Fruit fly (Drosophila melanogaster) whole organism, prepupa: ENCODE measurements around the gene Or85f.

ENCODE experiments used
- CG10669 ChIP-seq: fragments of 200-800 bp; sonication (Bioruptor generic); optimal IDR thresholded peaks from 3 replicates; lab custom pipeline; 2018; ENCODE audit warnings: missing biosample characterization, mild to moderate bottlenecking, missing genetic modification characterization, moderate library complexity
- CG11762 ChIP-seq: fragments of 200-800 bp; sonication (Bioruptor generic); optimal IDR thresholded peaks from 3 replicates; lab custom pipeline; 2016; ENCODE audit warnings: missing biosample characterization, missing genetic modification characterization; ENCODE audit not compliant: insufficient read depth
- CG11902 ChIP-seq: fragments of 200-800 bp; sonication (Bioruptor generic); optimal IDR thresholded peaks from 3 replicates; lab custom pipeline; 2016; ENCODE audit warnings: missing biosample characterization, missing genetic modification characterization
- CG15336 ChIP-seq: fragments of 200-800 bp; sonication (Bioruptor generic); IDR thresholded peaks from 2 replicates; pipeline ENCODE4 v1.3.6; 2022; ENCODE audit warnings: missing biosample characterization, missing genetic modification characterization
- CG16779 ChIP-seq: fragments of 200-800 bp; sonication (Bioruptor generic); optimal IDR thresholded peaks from 3 replicates; lab custom pipeline; 2017; ENCODE audit warnings: missing biosample characterization, mild to moderate bottlenecking, missing genetic modification characterization
- CG3032 ChIP-seq: fragments of 200-800 bp; optimal IDR thresholded peaks from 2 replicates; lab custom pipeline; 2019; ENCODE audit warnings: missing biosample characterization, mild to moderate bottlenecking, missing genetic modification characterization, moderate library complexity
- CG32006 ChIP-seq: fragments of 200-800 bp; sonication (Bioruptor generic); optimal IDR thresholded peaks from 3 replicates; lab custom pipeline; 2017; ENCODE audit warnings: missing biosample characterization, mild to moderate bottlenecking, missing genetic modification characterization
- CG34406 ChIP-seq: fragments of 200-800 bp; sonication (Bioruptor generic); optimal IDR thresholded peaks from 3 replicates; lab custom pipeline; 2016; ENCODE audit warnings: missing biosample characterization, missing genetic modification characterization
- CG6163 ChIP-seq: fragments of 200-800 bp; sonication (Bioruptor generic); IDR thresholded peaks from 3 replicates; pipeline ENCODE4 v1.3.6; 2022; ENCODE audit warnings: missing biosample characterization, missing genetic modification characterization
- CG6276 ChIP-seq: fragments of 200-800 bp; sonication (Bioruptor generic); optimal IDR thresholded peaks from 2 replicates; lab custom pipeline; 2017; ENCODE audit warnings: missing biosample characterization, mild to moderate bottlenecking, missing genetic modification characterization
- CG6808 ChIP-seq: fragments of 200-800 bp; sonication (Bioruptor generic); optimal IDR thresholded peaks from 3 replicates; lab custom pipeline; 2017; ENCODE audit warnings: missing biosample characterization, missing genetic modification characterization, mild to moderate bottlenecking, moderate library complexity, missing genetic modification reagents
- CG7368 ChIP-seq: fragments of 200-800 bp; sonication (Bioruptor generic); optimal IDR thresholded peaks from 3 replicates; lab custom pipeline; 2016; ENCODE audit warnings: missing biosample characterization, missing genetic modification characterization
- CG8119 ChIP-seq: fragments of 200-800 bp; sonication (Bioruptor generic); IDR thresholded peaks from 3 replicates; pipeline ENCODE4 v1.3.6; 2022; ENCODE audit warnings: missing biosample characterization, missing genetic modification characterization
- CG8632 ChIP-seq: fragments of 200-800 bp; sonication (Bioruptor generic); optimal IDR thresholded peaks from 3 replicates; lab custom pipeline; 2016; ENCODE audit warnings: missing biosample characterization, missing genetic modification characterization
- CG9139 ChIP-seq: fragments of 200-800 bp; sonication (Bioruptor generic); optimal IDR thresholded peaks from 3 replicates; lab custom pipeline; 2017; ENCODE audit warnings: missing biosample characterization, mild to moderate bottlenecking, missing genetic modification characterization
- Eip78C ChIP-seq: fragments of 200-800 bp; sonication (Bioruptor generic); peaks from one replicate; lab custom pipeline; 2016; ENCODE audit warnings: missing biosample characterization, missing genetic modification characterization
- Eip93F ChIP-seq: fragments of 200-800 bp; sonication (Bioruptor generic); optimal IDR thresholded peaks from 2 replicates; lab custom pipeline; 2016; ENCODE audit warnings: missing biosample characterization, mild to moderate bottlenecking, missing genetic modification characterization
- Gug ChIP-seq: fragments of 200-800 bp; sonication (Bioruptor generic); IDR thresholded peaks from 2 replicates; pipeline ENCODE4 v1.3.6; 2022; ENCODE audit warnings: missing biosample characterization, missing genetic modification characterization
- Hr38 ChIP-seq: sonication (Bioruptor generic); optimal IDR thresholded peaks from 2 replicates; lab custom pipeline; 2016; ENCODE audit warnings: missing biosample characterization, missing genetic modification characterization
- Hr39 ChIP-seq: fragments of 200-800 bp; sonication (Bioruptor generic); optimal IDR thresholded peaks from 2 replicates; lab custom pipeline; 2016; ENCODE audit warnings: missing biosample characterization, missing genetic modification characterization
- Met ChIP-seq: fragments of 200-800 bp; sonication (Bioruptor generic); optimal IDR thresholded peaks from 3 replicates; lab custom pipeline; 2016; ENCODE audit warnings: missing biosample characterization, missing genetic modification characterization
- OdsH ChIP-seq: fragments of 200-800 bp; sonication (Bioruptor generic); optimal IDR thresholded peaks from 3 replicates; lab custom pipeline; 2016; ENCODE audit warnings: missing biosample characterization, missing genetic modification characterization
- Smox ChIP-seq: fragments of 200-800 bp; sonication (Bioruptor generic); optimal IDR thresholded peaks from 3 replicates; lab custom pipeline; 2016; ENCODE audit warnings: missing biosample characterization, missing genetic modification characterization
- Sox14 ChIP-seq: fragments of 200-800 bp; sonication (Bioruptor generic); optimal IDR thresholded peaks from 3 replicates; lab custom pipeline; 2016; ENCODE audit warnings: missing biosample characterization, missing genetic modification characterization
- acj6 ChIP-seq: fragments of 200-800 bp; sonication (Bioruptor generic); optimal IDR thresholded peaks from 3 replicates; lab custom pipeline; 2016; ENCODE audit warnings: missing biosample characterization, missing genetic modification characterization
- cyc ChIP-seq: fragments of 200-800 bp; sonication (Bioruptor generic); optimal IDR thresholded peaks from 3 replicates; lab custom pipeline; 2016; ENCODE audit warnings: missing biosample characterization, missing genetic modification characterization
- eg ChIP-seq: fragments of 200-800 bp; sonication (Bioruptor generic); IDR thresholded peaks from 3 replicates; pipeline ENCODE4 v1.3.6; 2022; ENCODE audit warnings: missing biosample characterization, missing genetic modification characterization
- fkh ChIP-seq: fragments of 200-800 bp; sonication (Bioruptor generic); optimal IDR thresholded peaks from 3 replicates; lab custom pipeline; 2017; ENCODE audit warnings: missing biosample characterization, mild to moderate bottlenecking, missing genetic modification characterization, moderate library complexity
- net ChIP-seq: fragments of 200-800 bp; sonication (Bioruptor generic); optimal IDR thresholded peaks from 3 replicates; lab custom pipeline; 2016; ENCODE audit warnings: missing biosample characterization, missing genetic modification characterization
- salr ChIP-seq, 2 experiments: fragments of 200-800 bp; sonication (Bioruptor generic); optimal IDR thresholded peaks; 3 replicates each; lab custom pipeline; 2016 to 2018; ENCODE audit warnings: missing biosample characterization in 2 of 2, missing genetic modification characterization in 2 of 2, mild to moderate bottlenecking in 1 of 2
- spab ChIP-seq: fragments of 200-800 bp; sonication (Bioruptor generic); optimal IDR thresholded peaks from 2 replicates; lab custom pipeline; 2017; ENCODE audit warnings: missing biosample characterization, mild to moderate bottlenecking, missing genetic modification characterization, missing genetic modification reagents
- ss ChIP-seq, 2 experiments: fragments of 200-800 bp; sonication (Bioruptor generic); optimal IDR thresholded peaks; 2 replicates in 1 of 2; 3 replicates in 1 of 2; lab custom pipeline; 2017 to 2018; ENCODE audit warnings: mild to moderate bottlenecking in 2 of 2, missing biosample characterization in 2 of 2, missing genetic modification characterization in 2 of 2, moderate library complexity in 1 of 2
- svp ChIP-seq: fragments of 200-800 bp; sonication (Bioruptor generic); peaks from one replicate; lab custom pipeline; 2016; ENCODE audit warnings: missing biosample characterization, missing genetic modification characterization
- topi ChIP-seq: fragments of 200-800 bp; sonication (Bioruptor generic); optimal IDR thresholded peaks from 3 replicates; lab custom pipeline; 2016; ENCODE audit warnings: missing biosample characterization, missing genetic modification characterization
- vri ChIP-seq: fragments of 200-800 bp; sonication (Bioruptor generic); optimal IDR thresholded peaks from 3 replicates; lab custom pipeline; 2016; ENCODE audit warnings: missing biosample characterization, mild to moderate bottlenecking, missing genetic modification characterization

The Or85f gene

dm6 chr3R:9434543-9435407 is 36.8 kb downstream of the Or85f start (continued):
- TF ChIP-seq CG16779 (tag; lab: Kevin White, UChicago) (peak; percentile 38), ss (GFP tag; optimal IDR thresholded peaks at IDR 0.05; lab: Kevin White, UChicago) (no peak), Hr38 (GFP tag; lab: Kevin White, UChicago) (no peak), spab (GFP tag; lab: Kevin White, UChicago) (peak; percentile 2), CG7368 (GFP tag; lab: Kevin White, UChicago) (peak; percentile 31), salr (GFP tag; optimal IDR thresholded peaks at IDR 0.05; lab: Kevin White, UChicago) (peak in 1 of 2 experiments; percentile 78), CG10669 (peak; percentile 32), CG11902 (GFP tag; lab: Kevin White, UChicago) (no peak), acj6 (GFP tag; lab: Kevin White, UChicago) (peak; percentile 48), CG6808 (GFP tag; lab: Kevin White, UChicago) (no peak), svp (GFP tag; lab: Kevin White, UChicago) (peak; percentile 60), CG6276 (GFP tag; lab: Kevin White, UChicago) (peak; percentile 85), Smox (GFP tag; lab: Kevin White, UChicago) (no peak), OdsH (peak; percentile 73), cyc (GFP tag; lab: Kevin White, UChicago) (peak; percentile 28), Met (GFP tag; lab: Kevin White, UChicago) (no peak), fkh (peak; percentile 89), Sox14 (peak; percentile 39), topi (GFP tag; lab: Kevin White, UChicago) (no peak), CG6163 (GFP tag; lab: Robert Waterston, UW) (0 out of 3 replicates have a peak, but pooled peaks have one; percentile 30)

- no peak for TF ChIP-seq Hr38 (GFP tag; lab: Kevin White, UChicago)
- TF ChIP-seq CG8632, result no peak
- no peak for TF ChIP-seq Hr39 (GFP tag; lab: Kevin White, UChicago)
- TF ChIP-seq CG34406 (GFP tag; lab: Kevin White, UChicago), result no peak
- no peak for TF ChIP-seq salr (GFP tag; optimal IDR thresholded peaks at IDR 0.05; lab: Kevin White, UChicago)
- TF ChIP-seq CG9139 (GFP tag; lab: Kevin White, UChicago), result no peak
- no peak for TF ChIP-seq CG6808 (GFP tag; lab: Kevin White, UChicago)
- TF ChIP-seq Eip78C (GFP tag; lab: Kevin White, UChicago), result no peak
- TF ChIP-seq CG3032 (tag; lab: Kevin White, UChicago), result no peak
- no peak for TF ChIP-seq CG11762 (GFP tag; lab: Kevin White, UChicago)
- TF ChIP-seq Eip93F (GFP tag; lab: Kevin White, UChicago), result no peak
Observed at dm6 chr3R:9435898-9436297, 37.9 kb downstream of the Or85f start.

dm6 chr3R:9436358-9436972 is 38.5 kb downstream of the Or85f start:
- TF ChIP-seq CG8119 (0 out of 3 replicates have a peak, but pooled peaks have one; percentile 17), svp (GFP tag; lab: Kevin White, UChicago) (peak; percentile 61), vri (GFP tag; lab: Kevin White, UChicago) (peak; percentile 80), Eip78C (GFP tag; lab: Kevin White, UChicago) (no peak), CG15336 (GFP tag; lab: Robert Waterston, UW) (peak; percentile 23; the same call in 1 of the 2 replicates), net (no peak), CG32006 (GFP tag; lab: Kevin White, UChicago) (no peak), cyc (GFP tag; lab: Kevin White, UChicago) (no peak), CG6163 (GFP tag; lab: Robert Waterston, UW) (0 out of 3 replicates have a peak, but pooled peaks have one; percentile 12), fkh (peak; percentile 63), eg (GFP tag; lab: Robert Waterston, UW) (peak; percentile 46; the same call in 2 of the 3 replicates), Gug (GFP tag; lab: Robert Waterston, UW) (no peak)
